Worm (Caenorhabditis elegans): ENCODE results near the gene T25D1.1.

DNA sequence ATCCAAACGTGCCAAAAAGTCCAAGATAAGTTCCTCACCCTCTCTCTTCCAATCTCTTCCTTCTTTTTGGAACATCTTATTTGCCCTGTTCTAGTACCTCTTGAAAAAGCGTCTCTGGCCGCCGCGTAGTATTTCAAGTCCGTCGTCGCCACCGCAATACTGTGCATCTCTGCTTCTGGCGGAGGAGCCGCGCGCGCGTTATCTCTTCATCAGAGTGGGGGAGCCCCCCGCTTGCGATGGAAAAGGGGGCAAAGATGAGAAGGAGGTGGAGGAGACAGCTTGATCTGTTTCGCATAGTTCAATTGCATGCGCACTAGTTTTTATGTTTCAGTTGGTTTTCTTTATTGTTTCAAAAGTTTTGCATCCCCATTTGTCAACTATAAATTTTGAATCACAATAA, 8.2 kb downstream of the T25D1.1 start:
- no peak for TF ChIP-seq tbx-2 (tag; optimal IDR thresholded peaks at IDR 0.05)
- TF ChIP-seq pha-4 (tag; optimal IDR thresholded peaks at IDR 0.05) = no peak
- TF ChIP-seq elt-2 (tag; optimal IDR thresholded peaks at IDR 0.05) = no peak
- TF ChIP-seq ama-1 (optimal IDR thresholded peaks at IDR 0.05) = no peak
- TF ChIP-seq odd-2 (tag; optimal IDR thresholded peaks at IDR 0.05) = no peak
- no peak for TF ChIP-seq ceh-9 (tag; optimal IDR thresholded peaks at IDR 0.05)
- no peak for TF ChIP-seq ceh-48 (tag; optimal IDR thresholded peaks at IDR 0.05)
- no peak for TF ChIP-seq F13H6.1 (tag; optimal IDR thresholded peaks at IDR 0.05)
- TF ChIP-seq ceh-24 (tag; optimal IDR thresholded peaks at IDR 0.05) = no peak
- no peak for TF ChIP-seq mec-3 (tag; optimal IDR thresholded peaks at IDR 0.05; ENCODE audit: borderline replicate concordance)
- TF ChIP-seq rnt-1 (tag; optimal IDR thresholded peaks at IDR 0.05) = no peak
- TF ChIP-seq ahr-1 (tag; optimal IDR thresholded peaks at IDR 0.05) = no peak
- no peak for TF ChIP-seq unc-55 (GFP tag; optimal IDR thresholded peaks at IDR 0.05)

All from whole organism, late embryonic.